Fruit fly (Drosophila melanogaster) whole organism, pupa: ENCODE measurements around the gene Ranbp21.

ENCODE experiments used
- CG10348 ChIP-seq: fragments of 200-800 bp; sonication (Bioruptor generic); IDR thresholded peaks from 2 replicates; pipeline ENCODE4 v1.3.6; 2022; ENCODE audit warnings: missing biosample characterization, missing genetic modification characterization
- CG12605 ChIP-seq: fragments of 200-800 bp; sonication (Bioruptor generic); IDR thresholded peaks from 2 replicates; pipeline ENCODE4 v1.3.6; 2022; ENCODE audit warnings: missing biosample characterization, missing genetic modification characterization
- CG13204 ChIP-seq: fragments of 200-800 bp; sonication (Bioruptor generic); optimal IDR thresholded peaks from 2 replicates; lab custom pipeline; 2018; ENCODE audit warnings: missing biosample characterization, mild to moderate bottlenecking, missing genetic modification characterization, moderate library complexity
- CG14655 ChIP-seq: fragments of 200-800 bp; sonication (Bioruptor generic); optimal IDR thresholded peaks from 3 replicates; lab custom pipeline; 2017; ENCODE audit warnings: mild to moderate bottlenecking, missing biosample characterization, missing genetic modification reagents, missing genetic modification characterization
- CG15710 ChIP-seq: fragments of 200-800 bp; sonication (Bioruptor generic); optimal IDR thresholded peaks from 2 replicates; lab custom pipeline; 2018; ENCODE audit warnings: missing biosample characterization, mild to moderate bottlenecking, missing genetic modification characterization, moderate library complexity
- CG17806 ChIP-seq: fragments of 200-800 bp; sonication (Bioruptor generic); optimal IDR thresholded peaks from 2 replicates; lab custom pipeline; 2018; ENCODE audit warnings: missing biosample characterization, mild to moderate bottlenecking, missing genetic modification characterization, moderate library complexity
- CG32121 ChIP-seq: fragments of 200-800 bp; sonication (Bioruptor generic); IDR thresholded peaks from 2 replicates; pipeline ENCODE4 v1.3.6; 2022; ENCODE audit warnings: missing biosample characterization, missing genetic modification characterization
- CG34367 ChIP-seq: fragments of 200-800 bp; sonication (Bioruptor generic); optimal IDR thresholded peaks from 2 replicates; lab custom pipeline; 2018; ENCODE audit warnings: missing biosample characterization, mild to moderate bottlenecking, missing genetic modification characterization
- CG4496 ChIP-seq: fragments of 200-800 bp; sonication (Bioruptor generic); IDR thresholded peaks from 3 replicates; pipeline ENCODE4 v1.3.6; 2022; ENCODE audit warnings: missing biosample characterization, missing genetic modification characterization
- CG8159 ChIP-seq: fragments of 200-800 bp; sonication (Bioruptor generic); optimal IDR thresholded peaks from 3 replicates; lab custom pipeline; 2018; ENCODE audit warnings: missing biosample characterization, mild to moderate bottlenecking, missing genetic modification characterization, moderate library complexity
- CG8301 ChIP-seq: fragments of 200-800 bp; sonication (Bioruptor generic); optimal IDR thresholded peaks from 2 replicates; lab custom pipeline; 2018; ENCODE audit warnings: missing biosample characterization, mild to moderate bottlenecking, missing genetic modification characterization
- CG9948 ChIP-seq: fragments of 200-800 bp; sonication (Bioruptor generic); optimal IDR thresholded peaks from 2 replicates; lab custom pipeline; 2018; ENCODE audit warnings: missing biosample characterization, mild to moderate bottlenecking, missing genetic modification characterization, moderate library complexity
- D1 ChIP-seq: fragments of 200-800 bp; sonication (Bioruptor generic); optimal IDR thresholded peaks from 2 replicates; lab custom pipeline; 2018; ENCODE audit warnings: missing biosample characterization, mild to moderate bottlenecking, missing genetic modification characterization, moderate library complexity
- EcR ChIP-seq: fragments of 200-800 bp; sonication (Bioruptor generic); optimal IDR thresholded peaks from 3 replicates; lab custom pipeline; 2019; ENCODE audit warnings: missing biosample characterization, missing genetic modification characterization, mild to moderate bottlenecking, moderate library complexity, missing genetic modification reagents
- Ets98B ChIP-seq: fragments of 200-800 bp; sonication (Bioruptor generic); IDR thresholded peaks from 2 replicates; pipeline ENCODE4 v1.3.6; 2022; ENCODE audit warnings: missing biosample characterization, missing genetic modification characterization
- Pif1A ChIP-seq: fragments of 200-800 bp; sonication (Bioruptor generic); optimal IDR thresholded peaks from 3 replicates; lab custom pipeline; 2016; ENCODE audit warnings: missing biosample characterization, missing genetic modification characterization
- Pif1B ChIP-seq: fragments of 200-800 bp; sonication (Bioruptor generic); optimal IDR thresholded peaks from 3 replicates; lab custom pipeline; 2016; ENCODE audit warnings: missing biosample characterization, missing genetic modification characterization
- Snoo ChIP-seq: fragments of 200-800 bp; sonication (Bioruptor generic); optimal IDR thresholded peaks from 3 replicates; lab custom pipeline; 2017; ENCODE audit warnings: missing biosample characterization, mild to moderate bottlenecking, missing genetic modification characterization, inconsistent platforms
- fd96Ca ChIP-seq: fragments of 200-800 bp; sonication (Bioruptor generic); IDR thresholded peaks from 3 replicates; pipeline ENCODE4 v1.3.6; 2022; ENCODE audit warnings: missing biosample characterization, missing genetic modification characterization
- gl ChIP-seq: fragments of 200-800 bp; sonication (Bioruptor generic); optimal IDR thresholded peaks from 2 replicates; lab custom pipeline; 2018; ENCODE audit warnings: missing biosample characterization, mild to moderate bottlenecking, missing genetic modification characterization
- rn ChIP-seq: fragments of 200-800 bp; sonication (Bioruptor generic); IDR thresholded peaks from 2 replicates; pipeline ENCODE4 v1.3.6; 2022; ENCODE audit warnings: missing biosample characterization, missing genetic modification characterization

Ranbp21 gene

dm6 chrX:19642819-19643504, 9.1 kb downstream of the Ranbp21 start, which contains the start of the genes CG12237 and Sec61gamma:
CG12237 (minus strand) TSS chrX:19642869.
Sec61gamma (plus strand) TSS chrX:19643327.
- TF ChIP-seq CG10348 (GFP tag; lab: Robert Waterston, UW) (no peak), D1 (no peak), CG8159 (tag; lab: Kevin White, UChicago) (no peak), CG34367 (tag; lab: Kevin White, UChicago) (peak; percentile 0), Pif1A (GFP tag; lab: Kevin White, UChicago) (no peak), CG8301 (no peak), Ets98B (peak; percentile 42; the same call in 1 of the 2 replicates), EcR (GFP tag; lab: Kevin White, UChicago) (no peak), CG32121 (no peak), fd96Ca (GFP tag; lab: Robert Waterston, UW) (no peak), gl (tag; lab: Kevin White, UChicago) (no peak), Snoo (tag; lab: Kevin White, UChicago) (peak; percentile 13)

DNA sequence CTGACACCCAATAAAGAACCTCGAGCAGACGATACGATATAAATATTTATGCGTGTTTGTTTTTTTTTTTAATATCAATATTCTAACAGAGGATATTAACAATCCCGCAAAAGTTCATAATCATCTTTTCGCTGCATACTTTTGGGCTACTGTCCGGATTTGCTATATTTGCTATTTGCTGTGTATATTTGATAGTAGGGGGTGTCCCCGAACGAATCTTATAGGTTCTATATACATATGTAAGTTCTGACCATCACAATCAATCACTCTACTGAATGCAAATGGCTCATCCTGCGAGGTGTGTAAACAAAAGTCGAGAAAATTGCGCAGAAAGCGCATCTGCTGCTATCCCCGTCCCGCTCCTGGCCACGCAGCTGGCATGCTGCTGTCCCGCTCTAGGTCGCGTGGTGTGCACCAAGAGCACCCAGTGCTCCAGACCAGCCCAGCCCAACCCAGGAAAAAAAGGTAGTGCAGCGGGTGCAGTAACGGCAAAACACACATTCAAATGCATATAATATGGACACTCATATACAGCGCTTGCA, 11.3 kb downstream of the Ranbp21 start:
- peak; percentile 31; the same call in 1 of the 3 replicates for TF ChIP-seq CG4496
- TF ChIP-seq D1: no peak

DNA sequence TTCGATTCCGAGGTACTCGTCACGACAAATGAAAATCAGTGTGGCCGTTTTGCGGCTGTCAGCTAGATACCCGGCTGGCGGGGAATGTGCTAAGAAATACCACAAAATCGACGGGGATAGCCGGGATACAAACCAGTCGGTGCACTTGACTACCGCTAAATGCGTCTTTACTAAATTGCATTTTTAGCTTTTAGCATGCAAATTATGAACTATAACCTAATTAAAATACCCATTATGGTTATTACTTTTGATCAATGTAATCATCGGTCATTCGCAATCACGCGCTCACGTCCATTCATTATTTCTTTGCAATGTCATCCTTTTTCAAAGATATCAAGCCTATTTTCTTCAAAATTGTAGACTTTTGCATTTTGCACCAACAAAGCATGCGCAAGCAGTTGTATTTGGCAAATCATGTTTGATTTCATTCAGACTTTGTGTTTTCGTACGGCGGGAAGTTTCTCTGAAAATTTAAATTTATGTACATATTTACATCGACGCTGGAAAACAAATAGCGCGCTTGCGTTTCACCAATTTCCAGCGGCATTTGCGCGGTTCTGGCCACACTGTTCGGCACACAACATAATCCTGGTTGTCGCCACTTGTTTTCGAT, 13.6 kb downstream of the Ranbp21 start, which contains the start of gene Rcd-1:
Rcd-1 (plus strand) TSS at position 440 of the 613 bp plus-strand sequence.
- TF ChIP-seq EcR (GFP tag; lab: Kevin White, UChicago) (no peak), CG14655 (GFP tag; lab: Kevin White, UChicago) (no peak), CG4496 (no peak), CG8301 (no peak), CG10348 (GFP tag; lab: Robert Waterston, UW) (no peak), Snoo (tag; lab: Kevin White, UChicago) (no peak), gl (tag; lab: Kevin White, UChicago) (no peak), Pif1B (GFP tag; lab: Kevin White, UChicago) (no peak), CG8159 (tag; lab: Kevin White, UChicago) (no peak), CG13204 (no peak), CG32121 (no peak), fd96Ca (GFP tag; lab: Robert Waterston, UW) (no peak), CG34367 (tag; lab: Kevin White, UChicago) (no peak), D1 (no peak), Ets98B (no peak), CG15710 (no peak), CG17806 (no peak), CG12605 (no peak), rn (GFP tag; lab: Robert Waterston, UW) (no peak)

DNA sequence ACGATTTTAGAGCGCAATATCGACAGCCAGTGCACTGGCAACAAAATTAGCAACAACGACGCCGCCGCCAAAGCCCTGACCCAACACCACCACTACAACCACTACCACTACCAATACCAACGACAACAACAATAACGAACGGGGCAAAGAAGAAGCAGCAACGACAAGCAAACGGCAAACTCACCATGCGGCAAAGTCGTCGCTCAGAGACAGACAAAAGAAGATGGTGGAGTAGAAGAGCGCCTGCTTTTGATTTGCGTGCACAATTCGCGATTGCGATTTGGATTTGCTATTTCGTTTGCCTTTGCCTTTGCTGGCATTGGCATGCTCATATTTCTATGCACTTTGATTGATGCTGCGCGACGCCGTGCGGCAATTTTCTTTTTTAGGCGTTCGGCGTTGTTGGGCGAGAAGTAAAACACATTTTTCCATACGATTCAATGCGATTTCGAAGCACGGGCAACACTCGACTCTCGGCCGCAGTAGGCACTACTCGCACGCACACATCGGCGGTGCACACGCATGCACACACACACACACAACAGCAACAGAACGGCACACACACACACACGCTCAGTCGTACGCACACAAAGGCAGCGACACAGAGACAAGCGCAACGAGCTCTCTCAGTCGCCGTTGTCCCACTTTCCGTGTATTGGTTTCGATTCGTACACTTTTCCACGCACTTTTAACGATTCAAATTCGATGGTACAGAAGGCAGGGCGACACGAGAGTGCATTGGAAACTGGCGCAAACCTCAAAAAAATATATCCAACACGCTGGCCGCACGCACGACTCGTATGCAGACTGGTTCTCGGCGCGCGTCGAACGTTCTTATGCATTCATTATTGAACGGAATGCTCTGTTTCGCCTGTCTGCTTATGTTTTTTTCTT, 14.4 kb downstream of the Ranbp21 start:
- no peak for TF ChIP-seq Ets98B
- TF ChIP-seq CG4496: 0 out of 3 replicates have a peak, but pooled peaks have one; percentile 24
- no peak for TF ChIP-seq rn (GFP tag; lab: Robert Waterston, UW)
- TF ChIP-seq EcR (GFP tag; lab: Kevin White, UChicago): no peak
- peak; percentile 15; the same call in 1 of the 2 replicates for TF ChIP-seq CG32121
- TF ChIP-seq fd96Ca (GFP tag; lab: Robert Waterston, UW): no peak
- TF ChIP-seq CG10348 (GFP tag; lab: Robert Waterston, UW): no peak
- TF ChIP-seq CG13204: no peak
- TF ChIP-seq CG15710: no peak
- no peak for TF ChIP-seq CG14655 (GFP tag; lab: Kevin White, UChicago)

DNA sequence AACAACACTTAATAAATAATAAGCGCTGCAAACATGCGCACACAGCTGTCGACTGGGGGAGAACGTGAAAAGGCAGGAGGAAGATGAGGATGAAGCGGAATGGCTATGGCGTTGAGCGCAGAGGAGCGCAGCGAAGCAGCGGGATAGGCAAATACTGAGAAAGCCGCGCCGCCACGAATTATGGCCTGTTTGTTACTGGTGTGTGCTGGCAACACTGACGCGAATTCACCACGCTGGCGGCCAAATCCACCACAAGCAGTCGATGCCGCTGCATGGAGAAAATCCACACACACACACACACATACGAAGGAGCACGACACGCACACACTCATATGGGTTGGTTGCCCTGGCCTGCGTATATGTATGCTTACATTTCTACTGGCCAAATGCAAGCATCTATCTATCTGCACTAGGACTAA, 15.1 kb downstream of the Ranbp21 start:
- TF ChIP-seq Snoo (tag; lab: Kevin White, UChicago) (no peak), gl (tag; lab: Kevin White, UChicago) (no peak), CG17806 (no peak), CG8301 (no peak), CG9948 (tag; lab: Kevin White, UChicago) (no peak), rn (GFP tag; lab: Robert Waterston, UW) (no peak), CG15710 (no peak), D1 (no peak), CG34367 (tag; lab: Kevin White, UChicago) (no peak), CG10348 (GFP tag; lab: Robert Waterston, UW) (no peak), Pif1B (GFP tag; lab: Kevin White, UChicago) (peak; percentile 3), Ets98B (peak; percentile 61), EcR (GFP tag; lab: Kevin White, UChicago) (peak; percentile 49), CG32121 (no peak), Pif1A (GFP tag; lab: Kevin White, UChicago) (no peak), fd96Ca (GFP tag; lab: Robert Waterston, UW) (peak; percentile 39; the same call in 1 of the 3 replicates), CG13204 (peak; percentile 66), CG4496 (peak; percentile 67; the same call in 2 of the 3 replicates)
